Fruit fly (Drosophila melanogaster) whole organism, wandering third instar larva: ENCODE results near the gene Nsun5.
A peak's percentile ranks its signal among the peaks of the same experiment; 100 is the strongest.

Experiments
- Hnf4 ChIP-seq: fragments of 200-800 bp; sonication (Bioruptor generic); optimal IDR thresholded peaks from 2 replicates; lab custom pipeline; 2016; ENCODE audit warnings: missing biosample characterization, mild to moderate bottlenecking, missing genetic modification characterization
- Jra ChIP-seq: sonication (Bioruptor generic); optimal IDR thresholded peaks from 2 replicates; lab custom pipeline; 2016; ENCODE audit warnings: missing biosample characterization, missing genetic modification characterization
- brk ChIP-seq: fragments of 200-800 bp; sonication (Bioruptor generic); optimal IDR thresholded peaks from 2 replicates; lab custom pipeline; 2016; ENCODE audit warnings: missing biosample characterization, mild to moderate bottlenecking, missing genetic modification characterization
- fru ChIP-seq: fragments of 200-800 bp; sonication (Bioruptor generic); optimal IDR thresholded peaks from 3 replicates; lab custom pipeline; 2016; ENCODE audit warnings: missing biosample characterization, mild to moderate bottlenecking, missing genetic modification characterization
- h ChIP-seq: fragments of 200-800 bp; sonication (Bioruptor generic); optimal IDR thresholded peaks from 3 replicates; lab custom pipeline; 2016; ENCODE audit warnings: missing biosample characterization, mild to moderate bottlenecking, missing genetic modification characterization
- psq ChIP-seq: fragments of 200-800 bp; sonication (Bioruptor generic); optimal IDR thresholded peaks from 3 replicates; lab custom pipeline; 2017; ENCODE audit warnings: missing biosample characterization, mild to moderate bottlenecking, missing genetic modification characterization, moderate library complexity
- rgr ChIP-seq: fragments of 200-800 bp; sonication (Bioruptor generic); optimal IDR thresholded peaks from 3 replicates; lab custom pipeline; 2016; ENCODE audit warnings: missing biosample characterization, mild to moderate bottlenecking, missing genetic modification characterization
- sage ChIP-seq: fragments of 200-800 bp; sonication (Bioruptor generic); optimal IDR thresholded peaks from 2 replicates; lab custom pipeline; 2016; ENCODE audit warnings: missing biosample characterization, mild to moderate bottlenecking, missing genetic modification characterization
- tai ChIP-seq: sonication (Bioruptor generic); optimal IDR thresholded peaks from 2 replicates; lab custom pipeline; 2016; ENCODE audit warnings: missing biosample characterization, missing genetic modification characterization

- TF ChIP-seq sage (GFP tag; lab: Kevin White, UChicago) = no peak
- TF ChIP-seq tai (GFP tag; lab: Kevin White, UChicago) = no peak
- peak; percentile 64 for TF ChIP-seq psq (GFP tag; lab: Kevin White, UChicago)
- peak; percentile 80 for TF ChIP-seq h (GFP tag; lab: Kevin White, UChicago)
- no peak for TF ChIP-seq brk
- peak; percentile 47 for TF ChIP-seq Jra (GFP tag; lab: Kevin White, UChicago)
- no peak for TF ChIP-seq Hnf4 (GFP tag; lab: Kevin White, UChicago)
- peak; percentile 82 for TF ChIP-seq fru (GFP tag; lab: Kevin White, UChicago)
- peak; percentile 75 for TF ChIP-seq rgr (GFP tag; lab: Kevin White, UChicago)
These were observed 43.5 kb downstream of the Nsun5 start for dm6 chr3R:19118505-19119138.
